Fruit fly (Drosophila melanogaster) whole organism, embryonic: Measurements from ENCODE around the gene Ykt6.

Experiments
- CG10565 ChIP-seq: fragments of 200-800 bp; sonication (Bioruptor generic); optimal IDR thresholded peaks from 3 replicates; lab custom pipeline; 2016; ENCODE audit warnings: missing biosample characterization, mild to moderate bottlenecking, missing genetic modification characterization
- CG11723 ChIP-seq: fragments of 200-800 bp; sonication (Bioruptor generic); optimal IDR thresholded peaks from 2 replicates; lab custom pipeline; 2017; ENCODE audit warnings: missing biosample characterization, mild to moderate bottlenecking, missing genetic modification characterization
- CG12744 ChIP-seq: fragments of 200-800 bp; sonication (Bioruptor generic); optimal IDR thresholded peaks from 2 replicates; lab custom pipeline; 2016; ENCODE audit warnings: missing biosample characterization, missing genetic modification characterization
- CG14441 ChIP-seq: fragments of 200-800 bp; sonication (Bioruptor generic); IDR thresholded peaks from 2 replicates; pipeline ENCODE4 v1.3.6; 2022; ENCODE audit warnings: missing biosample characterization, missing genetic modification characterization
- CG14667 ChIP-seq: fragments of 200-800 bp; sonication (Bioruptor generic); IDR thresholded peaks from 2 replicates; pipeline ENCODE4 v1.3.6; 2022; ENCODE audit warnings: missing biosample characterization, missing genetic modification characterization
- CG14965 ChIP-seq: fragments of 200-800 bp; sonication (Bioruptor generic); optimal IDR thresholded peaks from 2 replicates; lab custom pipeline; 2016; ENCODE audit warnings: missing biosample characterization, missing genetic modification characterization, borderline replicate concordance
- CG16863 ChIP-seq: fragments of 200-800 bp; sonication (Bioruptor generic); optimal IDR thresholded peaks from 3 replicates; lab custom pipeline; 2016; ENCODE audit warnings: missing biosample characterization, missing genetic modification characterization
- CG17328 ChIP-seq: fragments of 200-800 bp; sonication (Bioruptor generic); IDR thresholded peaks from 2 replicates; pipeline ENCODE4 v1.3.6; 2022; ENCODE audit warnings: missing biosample characterization, missing genetic modification characterization
- CG1792 ChIP-seq: fragments of 200-800 bp; sonication (Bioruptor generic); optimal IDR thresholded peaks from 2 replicates; lab custom pipeline; 2016; ENCODE audit warnings: missing biosample characterization, missing genetic modification characterization
- CG18599 ChIP-seq: fragments of 200-800 bp; sonication (Bioruptor generic); optimal IDR thresholded peaks from 3 replicates; lab custom pipeline; 2017; ENCODE audit warnings: missing biosample characterization, missing genetic modification characterization, mild to moderate bottlenecking, moderate library complexity, missing genetic modification reagents
- CG4328 ChIP-seq: fragments of 200-800 bp; sonication (Bioruptor generic); optimal IDR thresholded peaks from 3 replicates; lab custom pipeline; 2017; ENCODE audit warnings: missing biosample characterization, missing genetic modification reagents, missing genetic modification characterization
- CG7556 ChIP-seq: fragments of 200-800 bp; sonication (Bioruptor generic); optimal IDR thresholded peaks from 2 replicates; lab custom pipeline; 2017; ENCODE audit warnings: missing biosample characterization, mild to moderate bottlenecking, missing genetic modification characterization
- CG9215 ChIP-seq: fragments of 200-800 bp; sonication (Bioruptor generic); IDR thresholded peaks from 2 replicates; pipeline ENCODE4 v1.3.6; 2022; ENCODE audit warnings: missing biosample characterization, missing genetic modification characterization
- CrebB ChIP-seq: fragments of 200-800 bp; sonication (Bioruptor generic); optimal IDR thresholded peaks from 3 replicates; lab custom pipeline; 2018; ENCODE audit warnings: missing biosample characterization, mild to moderate bottlenecking, missing genetic modification characterization
- Ets65A ChIP-seq: fragments of 200-800 bp; sonication (Bioruptor generic); peaks from one replicate; lab custom pipeline; 2016; ENCODE audit warnings: missing biosample characterization, missing genetic modification characterization
- Gug ChIP-seq: fragments of 200-800 bp; sonication (Bioruptor generic); IDR thresholded peaks from 4 replicates; pipeline ENCODE4 v1.3.6; 2022; ENCODE audit warnings: missing biosample characterization, missing genetic modification characterization
- HLH54F ChIP-seq: fragments of 200-800 bp; sonication (Bioruptor generic); optimal IDR thresholded peaks from 3 replicates; lab custom pipeline; 2016; ENCODE audit warnings: missing biosample characterization, missing genetic modification characterization
- Hr78 ChIP-seq, 2 experiments: fragments of 200-800 bp in 1 of 2; fragments of >200 bp in 1 of 2; sonication (Bioruptor generic) in 1 of 2; optimal IDR thresholded peaks; 2 replicates each; lab custom pipeline; 2017 to 2019; ENCODE audit warnings: missing biosample characterization in 2 of 2, missing genetic modification characterization in 2 of 2, mild to moderate bottlenecking in 1 of 2, moderate library complexity in 1 of 2
- Lpt ChIP-seq: fragments of >200 bp; optimal IDR thresholded peaks from 2 replicates; lab custom pipeline; 2018; ENCODE audit warnings: missing biosample characterization, missing genetic modification characterization
- NfI ChIP-seq: fragments of 200-800 bp; sonication (Bioruptor generic); optimal IDR thresholded peaks from 3 replicates; lab custom pipeline; 2018; ENCODE audit warnings: missing biosample characterization, mild to moderate bottlenecking, missing genetic modification characterization, moderate library complexity
- Oaz ChIP-seq: fragments of 200-800 bp; sonication (Bioruptor generic); IDR thresholded peaks from 2 replicates; pipeline ENCODE4 v1.3.6; 2022; ENCODE audit warnings: missing biosample characterization, missing genetic modification characterization
- Ptx1 ChIP-seq: fragments of 200-800 bp; sonication (Bioruptor generic); IDR thresholded peaks from 2 replicates; pipeline ENCODE4 v1.3.6; 2022; ENCODE audit warnings: missing biosample characterization, missing genetic modification characterization
- Scr ChIP-seq: fragments of 200-800 bp; sonication (Bioruptor generic); IDR thresholded peaks from 2 replicates; pipeline ENCODE4 v1.3.6; 2022; ENCODE audit warnings: missing biosample characterization, missing genetic modification characterization; ENCODE audit not compliant: partially characterized antibody
- Spps ChIP-seq: fragments of 200-800 bp; sonication (Bioruptor generic); optimal IDR thresholded peaks from 2 replicates; lab custom pipeline; 2018; ENCODE audit warnings: missing biosample characterization, mild to moderate bottlenecking, missing genetic modification characterization
- Taf1 ChIP-seq: fragments of 200-800 bp; sonication (Bioruptor generic); IDR thresholded peaks from 2 replicates; pipeline ENCODE4 v1.3.6; 2022; ENCODE audit warnings: missing biosample characterization, missing genetic modification characterization
- Xrp1 ChIP-seq: fragments of 200-800 bp; sonication (Bioruptor generic); IDR thresholded peaks from 2 replicates; pipeline ENCODE4 v1.3.6; 2022; ENCODE audit warnings: missing biosample characterization, missing genetic modification characterization
- abd-A ChIP-seq: fragments of 200-800 bp; sonication (Bioruptor generic); optimal IDR thresholded peaks from 3 replicates; lab custom pipeline; 2019; ENCODE audit warnings: missing biosample characterization, mild to moderate bottlenecking, missing genetic modification characterization, moderate library complexity
- bigmax ChIP-seq: fragments of 200-800 bp; sonication (Bioruptor generic); optimal IDR thresholded peaks from 2 replicates; lab custom pipeline; 2018; ENCODE audit warnings: missing biosample characterization, mild to moderate bottlenecking, missing genetic modification characterization
- cg ChIP-seq: fragments of 200-800 bp; sonication (Bioruptor generic); optimal IDR thresholded peaks from 3 replicates; lab custom pipeline; 2019; ENCODE audit warnings: missing biosample characterization, mild to moderate bottlenecking, missing genetic modification characterization, moderate library complexity
- chinmo ChIP-seq: fragments of 200-800 bp; sonication (Bioruptor generic); IDR thresholded peaks from 4 replicates; pipeline ENCODE4 v1.3.6; 2022; ENCODE audit warnings: missing biosample characterization, missing genetic modification characterization; ENCODE audit not compliant: partially characterized antibody
- chn ChIP-seq: fragments of 200-800 bp; sonication (Bioruptor generic); optimal IDR thresholded peaks from 2 replicates; lab custom pipeline; 2016; ENCODE audit warnings: missing biosample characterization, missing genetic modification characterization
- corto ChIP-seq: fragments of 200-800 bp; sonication (Bioruptor generic); optimal IDR thresholded peaks from 2 replicates; lab custom pipeline; 2016; ENCODE audit warnings: missing biosample characterization, mild to moderate bottlenecking, missing genetic modification characterization, moderate library complexity
- crol ChIP-seq: fragments of 200-800 bp; sonication (Bioruptor generic); IDR thresholded peaks from 2 replicates; pipeline ENCODE4 v1.3.6; 2022; ENCODE audit warnings: missing biosample characterization, missing genetic modification characterization
- dm ChIP-seq: fragments of 200-800 bp; sonication (Bioruptor generic); optimal IDR thresholded peaks from 3 replicates; lab custom pipeline; 2016; ENCODE audit warnings: missing biosample characterization, missing genetic modification characterization
- dmrt99B ChIP-seq: fragments of 200-800 bp; sonication (Bioruptor generic); optimal IDR thresholded peaks from 2 replicates; lab custom pipeline; 2018; ENCODE audit warnings: missing biosample characterization, mild to moderate bottlenecking, missing genetic modification characterization, moderate library complexity
- ewg ChIP-seq: fragments of 200-800 bp; sonication (Bioruptor generic); optimal IDR thresholded peaks from 3 replicates; lab custom pipeline; 2017; ENCODE audit warnings: mild to moderate bottlenecking, missing biosample characterization, missing genetic modification reagents, missing genetic modification characterization
- fd3F ChIP-seq: fragments of 200-800 bp; sonication (Bioruptor generic); optimal IDR thresholded peaks from 2 replicates; lab custom pipeline; 2018; ENCODE audit warnings: missing biosample characterization, mild to moderate bottlenecking, missing genetic modification characterization, moderate library complexity
- gsb ChIP-seq: fragments of 200-800 bp; sonication (Bioruptor generic); IDR thresholded peaks from 2 replicates; pipeline ENCODE4 v1.3.6; 2022; ENCODE audit warnings: missing biosample characterization, missing genetic modification characterization
- ham ChIP-seq: fragments of 200-800 bp; sonication (Bioruptor generic); IDR thresholded peaks from 2 replicates; pipeline ENCODE4 v1.3.6; 2022; ENCODE audit warnings: missing biosample characterization, missing genetic modification characterization
- ind ChIP-seq: fragments of 200-800 bp; sonication (Bioruptor generic); optimal IDR thresholded peaks from 3 replicates; lab custom pipeline; 2016; ENCODE audit warnings: missing biosample characterization, missing genetic modification characterization
- schlank ChIP-seq: fragments of 200-800 bp; sonication (Bioruptor generic); optimal IDR thresholded peaks from 2 replicates; lab custom pipeline; 2018; ENCODE audit warnings: missing biosample characterization, mild to moderate bottlenecking, missing genetic modification characterization
- scrt ChIP-seq: fragments of 200-800 bp; sonication (Bioruptor generic); optimal IDR thresholded peaks from 2 replicates; lab custom pipeline; 2018; ENCODE audit warnings: missing biosample characterization, mild to moderate bottlenecking, missing genetic modification characterization, moderate library complexity
- sens-2 ChIP-seq: fragments of 200-800 bp; sonication (Bioruptor generic); IDR thresholded peaks from 2 replicates; pipeline ENCODE4 v1.3.6; 2022; ENCODE audit warnings: missing biosample characterization, missing genetic modification characterization
- sim ChIP-seq: fragments of 200-800 bp; sonication (Bioruptor generic); IDR thresholded peaks from 2 replicates; pipeline ENCODE4 v1.3.6; 2022; ENCODE audit warnings: missing biosample characterization, missing genetic modification characterization
- slou ChIP-seq: fragments of 200-800 bp; sonication (Bioruptor generic); optimal IDR thresholded peaks from 3 replicates; lab custom pipeline; 2016; ENCODE audit warnings: missing biosample characterization, missing genetic modification characterization
- stwl ChIP-seq: fragments of 200-800 bp; sonication (Bioruptor generic); optimal IDR thresholded peaks from 3 replicates; lab custom pipeline; 2018; ENCODE audit warnings: missing biosample characterization, mild to moderate bottlenecking, missing genetic modification characterization, moderate library complexity
- tap ChIP-seq: fragments of 200-800 bp; optimal IDR thresholded peaks from 3 replicates; lab custom pipeline; 2019; ENCODE audit warnings: missing biosample characterization, mild to moderate bottlenecking, missing genetic modification characterization, moderate library complexity
- ttk ChIP-seq: fragments of 200-800 bp; sonication (Bioruptor generic); IDR thresholded peaks from 2 replicates; pipeline ENCODE4 v2.1.2; 2022; ENCODE audit warnings: missing biosample characterization, missing genetic modification characterization
- wdn ChIP-seq: fragments of 200-800 bp; sonication (Bioruptor generic); IDR thresholded peaks from 2 replicates; pipeline ENCODE4 v1.3.6; 2022; ENCODE audit warnings: missing biosample characterization, missing genetic modification characterization
- wek ChIP-seq: fragments of 200-800 bp; sonication (Bioruptor generic); optimal IDR thresholded peaks from 3 replicates; lab custom pipeline; 2018; ENCODE audit warnings: missing biosample characterization, mild to moderate bottlenecking, missing genetic modification characterization, moderate library complexity

Ykt6 gene

dm6 chrX:7920081-7920688, at the start of gene Ykt6, which contains the start of gene hdm (continued):
- TF ChIP-seq HLH54F (GFP tag; lab: Kevin White, UChicago): peak; percentile 81
- TF ChIP-seq Hr78 (GFP tag; optimal IDR thresholded peaks at IDR 0.05; lab: Kevin White, UChicago): no peak
- TF ChIP-seq gsb (GFP tag; lab: Robert Waterston, UW): peak; percentile 64; the same call in 1 of the 2 replicates
- peak; percentile 84 for TF ChIP-seq CG14441 (GFP tag; lab: Robert Waterston, UW)
- TF ChIP-seq Scr: peak; percentile 97
- TF ChIP-seq tap (tag; lab: Kevin White, UChicago): no peak
- no peak for TF ChIP-seq ham
- TF ChIP-seq wdn (GFP tag; lab: Robert Waterston, UW): peak; percentile 81
- TF ChIP-seq Ets65A (GFP tag; lab: Kevin White, UChicago): peak; percentile 98
- TF ChIP-seq CG4328 (GFP tag; lab: Kevin White, UChicago): peak; percentile 9
- peak; percentile 87 for TF ChIP-seq Ptx1
- TF ChIP-seq CG7556 (GFP tag; lab: Kevin White, UChicago): peak; percentile 52
- TF ChIP-seq cg (GFP tag; lab: Kevin White, UChicago): peak; percentile 82
- TF ChIP-seq chn (GFP tag; lab: Kevin White, UChicago): peak; percentile 76
- TF ChIP-seq chinmo (GFP tag; lab: Robert Waterston, UW): peak; percentile 87; the same call in 3 of the 4 replicates
- TF ChIP-seq Lpt: no peak
- peak; percentile 78 for TF ChIP-seq ttk (GFP tag; lab: Robert Waterston, UW)
- peak; percentile 63 for TF ChIP-seq NfI
- TF ChIP-seq dm (GFP tag; lab: Kevin White, UChicago): peak; percentile 67
- no peak for TF ChIP-seq dmrt99B (tag; lab: Kevin White, UChicago)
- peak; percentile 51 for TF ChIP-seq fd3F
- TF ChIP-seq CG14965 (GFP tag; lab: Kevin White, UChicago): peak; percentile 39
- peak; percentile 51 for TF ChIP-seq wek (GFP tag; lab: Kevin White, UChicago)
- peak; percentile 70 for TF ChIP-seq Spps
- TF ChIP-seq Gug (GFP tag; lab: Robert Waterston, UW): peak; percentile 78; the same call in 3 of the 4 replicates
- TF ChIP-seq CG12744 (GFP tag; lab: Kevin White, UChicago): peak; percentile 58
- TF ChIP-seq Oaz (GFP tag; lab: Robert Waterston, UW): 0 out of 2 replicates have a peak, but pooled peaks have one; percentile 40
- peak; percentile 42 for TF ChIP-seq stwl
- TF ChIP-seq crol: peak; percentile 57; the same call in 1 of the 2 replicates
- TF ChIP-seq scrt (GFP tag; lab: Kevin White, UChicago): peak; percentile 29
- peak; percentile 86 for TF ChIP-seq Xrp1
- TF ChIP-seq CG18599 (GFP tag; lab: Kevin White, UChicago): peak; percentile 73
- TF ChIP-seq Taf1 (GFP tag; lab: Robert Waterston, UW): peak; percentile 80; the same call in 1 of the 2 replicates
- no peak for TF ChIP-seq abd-A (tag; lab: Kevin White, UChicago)
- peak; percentile 85 for TF ChIP-seq ewg
- no peak for TF ChIP-seq CG10565 (GFP tag; lab: Kevin White, UChicago)
- TF ChIP-seq bigmax (GFP tag; lab: Kevin White, UChicago): no peak
- TF ChIP-seq ind (GFP tag; lab: Kevin White, UChicago): no peak
- no peak for TF ChIP-seq CG11723
- TF ChIP-seq sens-2 (GFP tag; lab: Robert Waterston, UW): peak; percentile 81
- TF ChIP-seq CG14667: peak; percentile 71
- TF ChIP-seq CG16863 (GFP tag; lab: Kevin White, UChicago): peak; percentile 80
- peak; percentile 80 for TF ChIP-seq CG17328 (GFP tag; lab: Robert Waterston, UW)
- TF ChIP-seq slou: peak; percentile 64
- TF ChIP-seq CG1792 (GFP tag; lab: Kevin White, UChicago): peak; percentile 64
- TF ChIP-seq schlank (tag; lab: Kevin White, UChicago): peak; percentile 64
- TF ChIP-seq CG9215 (GFP tag; lab: Robert Waterston, UW): peak; percentile 74
- TF ChIP-seq CrebB (tag; lab: Kevin White, UChicago): peak; percentile 59
- TF ChIP-seq corto: peak; percentile 3
- TF ChIP-seq sim (GFP tag; lab: Robert Waterston, UW): peak; percentile 73
